Worm (Caenorhabditis elegans) whole organism, L4 larva: ENCODE data around the gene F40H3.3.

Experiments
- lin-39 ChIP-seq: fragments of 150-350 bp; optimal IDR thresholded peaks from 2 replicates; lab custom pipeline; 2014; ENCODE audit warnings: missing biosample characterization, missing genetic modification reagents, missing genetic modification characterization
- nhr-111 ChIP-seq: fragments of 200-800 bp; sonication (Bioruptor generic); optimal IDR thresholded peaks from 2 replicates; lab custom pipeline; 2018; ENCODE audit warnings: mild to moderate bottlenecking, missing genetic modification characterization, missing compliant biosample characterization
- nhr-6 ChIP-seq: fragments of 150-350 bp; optimal IDR thresholded peaks from 2 replicates; lab custom pipeline; 2014; ENCODE audit warnings: missing biosample characterization, missing genetic modification characterization

DNA sequence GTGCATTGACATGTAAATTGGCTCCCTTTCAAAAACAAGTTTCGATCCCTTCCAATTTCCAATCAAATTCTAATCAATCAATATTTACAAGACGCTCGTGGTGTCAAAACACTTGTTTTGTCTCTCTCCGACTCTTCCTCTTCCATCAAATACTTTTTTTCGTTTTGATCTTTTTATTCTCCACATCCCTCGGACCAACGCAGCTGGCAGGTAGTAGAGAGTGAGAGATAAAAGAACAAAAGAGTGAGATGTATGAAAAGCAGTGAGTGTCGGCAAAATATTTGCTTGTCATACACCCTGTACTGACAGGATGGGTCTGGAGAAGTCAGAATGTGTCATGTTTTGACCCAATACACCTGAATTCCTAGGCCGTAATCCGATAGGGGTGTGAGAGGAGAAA is 34.6 kb upstream of the F40H3.3 start:
- no peak for TF ChIP-seq nhr-111 (GFP tag; lab: Kevin White, UChicago)
- TF ChIP-seq lin-39 (tag; lab: Kevin White, UChicago) = no peak
- TF ChIP-seq nhr-6 (tag; lab: Kevin White, UChicago) = no peak
